Worm (Caenorhabditis elegans): ENCODE data around the gene F43G6.10.

Gene F43G6.10

DNA sequence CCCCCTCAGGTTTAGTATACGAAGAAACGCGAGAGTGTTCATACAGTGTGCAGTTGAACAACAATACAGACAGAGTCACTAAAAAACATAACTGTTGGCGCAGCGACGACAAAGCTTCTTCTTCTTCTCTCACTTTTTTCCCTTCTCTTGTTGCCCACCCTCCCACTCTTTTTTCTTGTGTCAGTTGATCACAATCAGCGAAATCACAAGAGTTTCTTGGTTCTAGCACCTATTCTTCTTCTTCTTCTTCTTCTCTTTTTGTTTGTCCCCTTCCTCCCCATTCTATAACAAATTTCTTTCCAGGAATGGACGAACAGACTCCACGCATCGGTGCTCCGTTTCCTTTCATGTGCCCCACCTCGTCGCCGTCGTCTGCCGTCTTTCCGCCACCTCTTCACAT, 18.7 kb upstream of the F43G6.10 start, which contains the start of gene F43G6.4:
Gene F43G6.4, plus strand, starts transcription at position 301 of the 400 bp plus-strand sequence.
- TF ChIP-seq ztf-23 (GFP tag; IDR thresholded peaks at IDR 0.05) (no peak), tab-1 (GFP tag; IDR thresholded peaks at IDR 0.05) (no peak), ztf-29 (GFP tag; IDR thresholded peaks at IDR 0.05) (no peak), klf-2 (GFP tag; conservative IDR thresholded peaks at IDR 0.05) (no peak), ref-1 (GFP tag; conservative IDR thresholded peaks at IDR 0.05) (no peak), T22C8.4 (GFP tag; IDR thresholded peaks at IDR 0.05) (no peak)

DNA sequence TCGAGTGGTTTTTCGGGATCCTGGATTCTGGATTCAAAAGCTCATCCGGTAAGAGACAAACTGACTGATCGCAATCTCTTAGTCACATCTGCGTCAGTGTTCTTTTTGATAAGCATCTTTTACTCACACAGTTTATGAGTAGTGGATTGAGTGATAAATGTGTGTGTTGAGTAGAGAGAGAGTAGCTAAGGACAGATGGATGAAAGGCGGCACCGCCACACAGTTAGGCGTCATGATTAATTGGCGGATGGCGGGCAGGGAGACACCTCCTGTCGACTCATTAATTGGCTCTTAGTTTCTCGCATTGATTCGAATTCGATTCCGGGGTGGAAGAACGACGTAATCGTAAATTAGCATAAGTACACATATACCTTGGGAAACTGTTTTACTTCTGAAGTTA, 14.8 kb upstream of the F43G6.10 start:
- TF ChIP-seq ztf-23 (GFP tag; IDR thresholded peaks at IDR 0.05), result no peak
- TF ChIP-seq cog-1 (tag; optimal IDR thresholded peaks at IDR 0.05), result no peak
- TF ChIP-seq flt-1 (GFP tag; IDR thresholded peaks at IDR 0.05), result no peak
- TF ChIP-seq med-1 (GFP tag; optimal IDR thresholded peaks at IDR 0.05; ENCODE audit: insufficient read depth), result no peak
- no peak for TF ChIP-seq ref-1 (GFP tag; conservative IDR thresholded peaks at IDR 0.05)
- TF ChIP-seq klf-2 (GFP tag; conservative IDR thresholded peaks at IDR 0.05), result no peak
- no peak for TF ChIP-seq T22C8.4 (GFP tag; IDR thresholded peaks at IDR 0.05)
- no peak for TF ChIP-seq tab-1 (GFP tag; IDR thresholded peaks at IDR 0.05)
- no peak for TF ChIP-seq ztf-29 (GFP tag; IDR thresholded peaks at IDR 0.05)

- no peak for TF ChIP-seq tab-1 (GFP tag; IDR thresholded peaks at IDR 0.05)
- no peak for TF ChIP-seq med-1 (GFP tag; optimal IDR thresholded peaks at IDR 0.05; ENCODE audit: insufficient read depth)
- TF ChIP-seq flt-1 (GFP tag; IDR thresholded peaks at IDR 0.05), result no peak
- TF ChIP-seq ztf-29 (GFP tag; IDR thresholded peaks at IDR 0.05), result no peak
- no peak for TF ChIP-seq T22C8.4 (GFP tag; IDR thresholded peaks at IDR 0.05)
- TF ChIP-seq ztf-23 (GFP tag; IDR thresholded peaks at IDR 0.05), result no peak
- TF ChIP-seq klf-2 (GFP tag; conservative IDR thresholded peaks at IDR 0.05), result no peak
- TF ChIP-seq cog-1 (tag; optimal IDR thresholded peaks at IDR 0.05), result no peak
Measured at ce11 chrII:11797194-11797593, 12.0 kb upstream of the F43G6.10 start.

- TF ChIP-seq T22C8.4 (GFP tag; IDR thresholded peaks at IDR 0.05) (no peak), ztf-29 (GFP tag; IDR thresholded peaks at IDR 0.05) (no peak), tab-1 (GFP tag; IDR thresholded peaks at IDR 0.05) (no peak), ref-1 (GFP tag; conservative IDR thresholded peaks at IDR 0.05) (no peak)
Measured at ce11 chrII:11798737-11799136, 10.4 kb upstream of the F43G6.10 start, which contains the start of gene hda-5. hda-5 (plus strand) TSS chrII:11799037.

ce11 chrII:11802451-11802850, 6.7 kb upstream of the F43G6.10 start, which contains the start of gene F43G6.17:
F43G6.17 (plus strand) TSS chrII:11802751.
- TF ChIP-seq ztf-23 (GFP tag; IDR thresholded peaks at IDR 0.05) (no peak), tab-1 (GFP tag; IDR thresholded peaks at IDR 0.05) (no peak), klf-2 (GFP tag; conservative IDR thresholded peaks at IDR 0.05) (no peak), ref-1 (GFP tag; conservative IDR thresholded peaks at IDR 0.05) (no peak), T22C8.4 (GFP tag; IDR thresholded peaks at IDR 0.05) (no peak)

DNA sequence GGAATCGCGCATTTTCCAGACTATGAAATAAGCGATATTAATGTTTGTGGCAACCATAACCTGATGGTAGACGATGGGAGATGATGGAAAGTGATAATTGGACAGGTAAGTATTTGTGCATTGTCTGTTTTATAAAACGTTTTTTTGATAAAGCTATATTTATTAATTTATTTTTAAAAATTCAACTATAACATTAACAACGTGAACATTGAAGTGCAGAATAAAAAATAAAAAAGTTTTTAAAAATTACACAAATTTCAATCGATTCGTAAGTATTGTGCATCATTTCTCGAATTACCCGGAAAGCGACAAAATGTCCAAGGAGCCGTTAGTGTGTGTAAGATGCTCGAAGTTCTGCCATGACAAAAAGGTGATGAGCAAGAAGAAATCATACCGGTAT, 2.9 kb upstream of the F43G6.10 start, which contains the start of gene jmjd-1.1:
Gene jmjd-1.1, plus strand, starts transcription at position 301 of the 400 bp plus-strand sequence.
- no peak for TF ChIP-seq tab-1 (GFP tag; IDR thresholded peaks at IDR 0.05)
- no peak for TF ChIP-seq ztf-23 (GFP tag; IDR thresholded peaks at IDR 0.05)
- no peak for TF ChIP-seq ztf-29 (GFP tag; IDR thresholded peaks at IDR 0.05)
- TF ChIP-seq T22C8.4 (GFP tag; IDR thresholded peaks at IDR 0.05), result no peak
- TF ChIP-seq ref-1 (GFP tag; conservative IDR thresholded peaks at IDR 0.05), result no peak
- TF ChIP-seq klf-2 (GFP tag; conservative IDR thresholded peaks at IDR 0.05), result no peak
- no peak for TF ChIP-seq flt-1 (GFP tag; IDR thresholded peaks at IDR 0.05)
- no peak for TF ChIP-seq cog-1 (tag; optimal IDR thresholded peaks at IDR 0.05)

ce11 chrII:11810436-11810835, 1.3 kb downstream of the F43G6.10 start, which contains the start of gene F43G6.7:
F43G6.7 (plus strand) TSS chrII:11810790.
- TF ChIP-seq ref-1 (GFP tag; conservative IDR thresholded peaks at IDR 0.05), result no peak
- TF ChIP-seq T22C8.4 (GFP tag; IDR thresholded peaks at IDR 0.05), result no peak
- TF ChIP-seq ztf-23 (GFP tag; IDR thresholded peaks at IDR 0.05), result no peak
- no peak for TF ChIP-seq cog-1 (tag; optimal IDR thresholded peaks at IDR 0.05)
- no peak for TF ChIP-seq ztf-29 (GFP tag; IDR thresholded peaks at IDR 0.05)
- no peak for TF ChIP-seq klf-2 (GFP tag; conservative IDR thresholded peaks at IDR 0.05)
- TF ChIP-seq med-1 (GFP tag; optimal IDR thresholded peaks at IDR 0.05; ENCODE audit: insufficient read depth), result no peak
- TF ChIP-seq flt-1 (GFP tag; IDR thresholded peaks at IDR 0.05), result no peak
- TF ChIP-seq tab-1 (GFP tag; IDR thresholded peaks at IDR 0.05), result no peak

ce11 chrII:11811241-11811640, 2.1 kb downstream of the F43G6.10 start:
- no peak for TF ChIP-seq ztf-29 (GFP tag; IDR thresholded peaks at IDR 0.05)
- no peak for TF ChIP-seq tab-1 (GFP tag; IDR thresholded peaks at IDR 0.05)
- no peak for TF ChIP-seq ztf-23 (GFP tag; IDR thresholded peaks at IDR 0.05)
- TF ChIP-seq klf-2 (GFP tag; conservative IDR thresholded peaks at IDR 0.05), result no peak
- TF ChIP-seq T22C8.4 (GFP tag; IDR thresholded peaks at IDR 0.05), result no peak
- TF ChIP-seq med-1 (GFP tag; optimal IDR thresholded peaks at IDR 0.05; ENCODE audit: insufficient read depth), result no peak
- TF ChIP-seq ref-1 (GFP tag; conservative IDR thresholded peaks at IDR 0.05), result no peak
- TF ChIP-seq flt-1 (GFP tag; IDR thresholded peaks at IDR 0.05), result no peak
- TF ChIP-seq cog-1 (tag; optimal IDR thresholded peaks at IDR 0.05), result no peak

ce11 chrII:11813895-11814369, 4.8 kb downstream of the F43G6.10 start, which contains the start of gene F43G6.8:
F43G6.8 (minus strand) TSS chrII:11814092.
- TF ChIP-seq T22C8.4 (GFP tag; IDR thresholded peaks at IDR 0.05) (no peak), ref-1 (GFP tag; conservative IDR thresholded peaks at IDR 0.05) (no peak), med-1 (GFP tag; optimal IDR thresholded peaks at IDR 0.05; ENCODE audit: insufficient read depth) (no peak), ztf-29 (GFP tag; IDR thresholded peaks at IDR 0.05) (no peak), klf-2 (GFP tag; conservative IDR thresholded peaks at IDR 0.05) (no peak), ztf-23 (GFP tag; IDR thresholded peaks at IDR 0.05) (no peak), cog-1 (tag; optimal IDR thresholded peaks at IDR 0.05) (no peak), flt-1 (GFP tag; IDR thresholded peaks at IDR 0.05) (no peak), tab-1 (GFP tag; IDR thresholded peaks at IDR 0.05) (no peak)

ce11 chrII:11816014-11816413, 6.9 kb downstream of the F43G6.10 start:
- TF ChIP-seq ztf-23 (GFP tag; IDR thresholded peaks at IDR 0.05) (no peak), tab-1 (GFP tag; IDR thresholded peaks at IDR 0.05) (no peak), klf-2 (GFP tag; conservative IDR thresholded peaks at IDR 0.05) (no peak), T22C8.4 (GFP tag; IDR thresholded peaks at IDR 0.05) (no peak), flt-1 (GFP tag; IDR thresholded peaks at IDR 0.05) (no peak), cog-1 (tag; optimal IDR thresholded peaks at IDR 0.05) (no peak), ztf-29 (GFP tag; IDR thresholded peaks at IDR 0.05) (no peak), med-1 (GFP tag; optimal IDR thresholded peaks at IDR 0.05; ENCODE audit: insufficient read depth) (no peak), ref-1 (GFP tag; conservative IDR thresholded peaks at IDR 0.05) (no peak)

All from whole organism, midembryonic.